Fruit fly (Drosophila melanogaster): ENCODE measurements around the gene chico.

DNA sequence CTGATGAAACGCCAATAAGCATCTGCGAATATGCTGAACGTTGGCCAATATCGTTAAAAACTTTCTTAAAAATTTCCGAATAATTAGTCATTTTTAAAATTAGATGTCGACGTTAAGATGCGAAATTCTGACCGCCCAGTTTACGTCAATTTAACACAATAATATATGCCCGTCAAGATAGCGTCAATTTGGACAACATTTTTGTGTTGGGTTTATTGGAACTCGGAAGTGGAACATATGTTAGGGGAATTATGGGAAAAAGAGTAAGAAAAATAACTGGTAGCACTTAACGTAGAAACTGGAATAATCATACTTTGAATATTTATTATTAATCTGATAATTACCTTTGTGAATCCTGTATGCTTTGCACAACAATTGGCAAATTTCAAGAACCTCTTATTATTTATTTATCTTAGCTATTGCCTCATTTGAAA lies 8.9 kb upstream of the chico start, which contains the start of gene CG5676:
- no peak for TF ChIP-seq CG12605 (GFP tag; IDR thresholded peaks at IDR 0.05)
- TF ChIP-seq CG15710 (tag; optimal IDR thresholded peaks at IDR 0.05), result no peak
- no peak for TF ChIP-seq CG8159 (tag; optimal IDR thresholded peaks at IDR 0.05)
- no peak for TF ChIP-seq Ets98B (GFP tag; IDR thresholded peaks at IDR 0.05)
- TF ChIP-seq CG8301 (tag; optimal IDR thresholded peaks at IDR 0.05), result no peak

All from whole organism, pupa.